Worm (Caenorhabditis elegans): ENCODE data around the gene F40G9.6.

DNA sequence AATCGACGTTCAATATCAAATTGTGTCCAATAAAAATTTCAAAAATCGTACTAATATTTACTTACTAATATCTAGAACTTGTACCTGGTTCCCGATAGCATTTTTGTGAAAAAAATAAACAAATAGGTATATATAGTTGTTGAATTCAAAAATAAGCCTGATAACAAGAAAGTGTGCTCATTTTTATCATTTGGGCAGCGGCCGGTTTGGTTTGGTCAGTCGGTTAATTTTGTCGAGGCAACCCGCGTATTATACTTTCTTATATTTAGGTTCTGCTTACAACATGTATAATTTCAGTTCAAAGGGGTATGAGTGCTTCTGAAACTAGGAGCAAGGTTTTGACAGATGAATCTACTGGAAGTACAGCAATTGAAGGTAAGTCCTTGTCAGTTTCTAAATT, 48.7 kb upstream of the F40G9.6 start, which contains the start of the genes nhr-280 and C29F9.2:
- no peak for TF ChIP-seq nhr-28 (tag; optimal IDR thresholded peaks at IDR 0.05)
- no peak for TF ChIP-seq mab-5 (tag; optimal IDR thresholded peaks at IDR 0.05)
- no peak for TF ChIP-seq elt-3 (tag; optimal IDR thresholded peaks at IDR 0.05)
- no peak for TF ChIP-seq M03D4.4 (tag; optimal IDR thresholded peaks at IDR 0.05)
- no peak for TF ChIP-seq lin-13 (tag; optimal IDR thresholded peaks at IDR 0.05)
- TF ChIP-seq nhr-76 (tag; optimal IDR thresholded peaks at IDR 0.05), result no peak
- TF ChIP-seq nhr-237 (tag; optimal IDR thresholded peaks at IDR 0.05), result no peak
